Fruit fly (Drosophila melanogaster) whole organism, pupa: Measurements from ENCODE around the gene barr.

ENCODE experiments used
- CG12605 ChIP-seq: fragments of 200-800 bp; sonication (Bioruptor generic); IDR thresholded peaks from 2 replicates; pipeline ENCODE4 v1.3.6; 2022; ENCODE audit warnings: missing biosample characterization, missing genetic modification characterization
- CG14655 ChIP-seq: fragments of 200-800 bp; sonication (Bioruptor generic); optimal IDR thresholded peaks from 3 replicates; lab custom pipeline; 2017; ENCODE audit warnings: mild to moderate bottlenecking, missing biosample characterization, missing genetic modification reagents, missing genetic modification characterization
- CG32121 ChIP-seq: fragments of 200-800 bp; sonication (Bioruptor generic); IDR thresholded peaks from 2 replicates; pipeline ENCODE4 v1.3.6; 2022; ENCODE audit warnings: missing biosample characterization, missing genetic modification characterization
- CG34367 ChIP-seq: fragments of 200-800 bp; sonication (Bioruptor generic); optimal IDR thresholded peaks from 2 replicates; lab custom pipeline; 2018; ENCODE audit warnings: missing biosample characterization, mild to moderate bottlenecking, missing genetic modification characterization
- CG4496 ChIP-seq: fragments of 200-800 bp; sonication (Bioruptor generic); IDR thresholded peaks from 3 replicates; pipeline ENCODE4 v1.3.6; 2022; ENCODE audit warnings: missing biosample characterization, missing genetic modification characterization
- D1 ChIP-seq: fragments of 200-800 bp; sonication (Bioruptor generic); optimal IDR thresholded peaks from 2 replicates; lab custom pipeline; 2018; ENCODE audit warnings: missing biosample characterization, mild to moderate bottlenecking, missing genetic modification characterization, moderate library complexity
- Snoo ChIP-seq: fragments of 200-800 bp; sonication (Bioruptor generic); optimal IDR thresholded peaks from 3 replicates; lab custom pipeline; 2017; ENCODE audit warnings: missing biosample characterization, mild to moderate bottlenecking, missing genetic modification characterization, inconsistent platforms

dm6 chr2L:20078880-20079279 lies 17.7 kb upstream of the barr start:
- TF ChIP-seq CG34367: no peak
- TF ChIP-seq CG14655: no peak
- no peak for TF ChIP-seq D1 (tag; lab: Kevin White, UChicago)
- TF ChIP-seq Snoo: no peak
- TF ChIP-seq CG4496: no peak
- no peak for TF ChIP-seq CG12605 (GFP tag; lab: Robert Waterston, UW)
- no peak for TF ChIP-seq CG32121 (GFP tag; lab: Robert Waterston, UW)
